Worm (Caenorhabditis elegans) whole organism, L1 larva: ENCODE results near the gene Y73F8A.5.

ENCODE experiments used
- C04F5.9 ChIP-seq: sonication (generic microtip); optimal IDR thresholded peaks from 2 replicates; lab custom pipeline; 2016; ENCODE audit warnings: missing genetic modification characterization, missing compliant biosample characterization
- alr-1 ChIP-seq: fragments of 200-800 bp; sonication (Bioruptor generic); optimal IDR thresholded peaks from 2 replicates; lab custom pipeline; 2018; ENCODE audit warnings: borderline replicate concordance, mild to moderate bottlenecking, missing genetic modification characterization, missing compliant biosample characterization
- ama-1 ChIP-seq: fragments of 150-350 bp; optimal IDR thresholded peaks from 2 replicates; lab custom pipeline; 2014
- blmp-1 ChIP-seq: fragments of 150-350 bp; optimal IDR thresholded peaks from 2 replicates; lab custom pipeline; 2014; ENCODE audit warnings: missing biosample characterization, missing genetic modification characterization
- ceh-88 ChIP-seq: fragments of 200-800 bp; sonication (Bioruptor generic); IDR thresholded peaks from 2 replicates; pipeline ENCODE4 v1.3.6; 2022; ENCODE audit warnings: missing genetic modification characterization, missing compliant biosample characterization
- dpl-1 ChIP-seq, 3 experiments: fragments of 150-350 bp in 2 of 3; sonication (generic microtip) in 1 of 3; optimal IDR thresholded peaks; 2 replicates each; lab custom pipeline; 2014 to 2017; ENCODE audit warnings: missing biosample characterization in 3 of 3, missing genetic modification characterization in 3 of 3, missing genetic modification reagents in 3 of 3
- efl-1 ChIP-seq, 4 experiments: fragments of 150-350 bp; optimal IDR thresholded peaks in 3 of 4; peaks in 1 of 4; 1 replicate in 1 of 4; 2 replicates in 3 of 4; lab custom pipeline; 2014; ENCODE audit warnings: missing biosample characterization in 2 of 4, missing genetic modification characterization in 2 of 4, missing genetic modification reagents in 2 of 4
- efl-3 ChIP-seq: fragments of 200-800 bp; sonication (Bioruptor generic); optimal IDR thresholded peaks from 2 replicates; lab custom pipeline; 2018; ENCODE audit warnings: mild to moderate bottlenecking, missing genetic modification characterization, missing compliant biosample characterization
- egl-27 ChIP-seq, 2 experiments: fragments of 150-350 bp in 1 of 2; sonication (generic microtip); optimal IDR thresholded peaks; 3 replicates each; lab custom pipeline; 2017 to 2018; ENCODE audit warnings: missing biosample characterization in 2 of 2, missing genetic modification characterization in 2 of 2, missing genetic modification reagents in 2 of 2
- elt-3 ChIP-seq, 6 experiments: fragments of 150-350 bp in 1 of 6; sonication (generic microtip); optimal IDR thresholded peaks; 2 replicates each; lab custom pipeline; 2017 to 2018; ENCODE audit warnings: missing biosample characterization in 6 of 6, missing genetic modification characterization in 6 of 6, inconsistent platforms in 1 of 6
- grh-1 ChIP-seq: fragments of 200-800 bp; sonication (Bioruptor generic); IDR thresholded peaks from 2 replicates; pipeline ENCODE4 v1.3.6; 2022; ENCODE audit warnings: missing genetic modification reagents, missing genetic modification characterization, missing compliant biosample characterization
- hlh-4 ChIP-seq: sonication (generic microtip); optimal IDR thresholded peaks from 2 replicates; lab custom pipeline; 2016; ENCODE audit warnings: mild to moderate bottlenecking, missing genetic modification characterization, missing compliant biosample characterization
- hpl-2 ChIP-seq: fragments of 150-350 bp; optimal IDR thresholded peaks from 2 replicates; lab custom pipeline; 2014; ENCODE audit warnings: missing biosample characterization, missing genetic modification reagents, missing genetic modification characterization
- irx-1 ChIP-seq: sonication (generic microtip); optimal IDR thresholded peaks from 2 replicates; lab custom pipeline; 2016; ENCODE audit warnings: missing genetic modification characterization, missing compliant biosample characterization
- mdl-1 ChIP-seq, 2 experiments: fragments of 150-350 bp; optimal IDR thresholded peaks; 2 replicates each; lab custom pipeline; 2014 to 2017; ENCODE audit warnings: missing biosample characterization in 2 of 2, missing genetic modification characterization in 2 of 2, inconsistent platforms in 1 of 2
- mep-1 ChIP-seq: fragments of 150-350 bp; optimal IDR thresholded peaks from 2 replicates; lab custom pipeline; 2014; ENCODE audit warnings: missing biosample characterization, missing genetic modification characterization
- nhr-19 ChIP-seq: fragments of 200-800 bp; sonication (Bioruptor generic); conservative IDR thresholded peaks from 2 replicates; pipeline ENCODE4 v1.3.6; 2022; ENCODE audit warnings: missing genetic modification characterization, missing compliant biosample characterization
- nhr-20 ChIP-seq: sonication (generic microtip); optimal IDR thresholded peaks from 2 replicates; lab custom pipeline; 2016; ENCODE audit warnings: mild to moderate bottlenecking, missing genetic modification characterization, missing compliant biosample characterization
- nhr-28 ChIP-seq: fragments of 150-350 bp; optimal IDR thresholded peaks from 2 replicates; lab custom pipeline; 2014; ENCODE audit warnings: missing biosample characterization, missing genetic modification characterization
- nhr-77 ChIP-seq: fragments of 150-350 bp; optimal IDR thresholded peaks from 2 replicates; lab custom pipeline; 2014; ENCODE audit warnings: missing biosample characterization, missing genetic modification characterization
- nhr-90 ChIP-seq: sonication (generic microtip); optimal IDR thresholded peaks from 2 replicates; lab custom pipeline; 2016; ENCODE audit warnings: mild to moderate bottlenecking, missing genetic modification characterization, missing compliant biosample characterization; ENCODE audit not compliant: poor library complexity
- pag-3 ChIP-seq: sonication (generic microtip); optimal IDR thresholded peaks from 2 replicates; lab custom pipeline; 2017; ENCODE audit warnings: missing genetic modification characterization, mild to moderate bottlenecking, missing compliant biosample characterization, antibody characterized with exemption, borderline replicate concordance; ENCODE audit not compliant: insufficient read depth
- skn-1 ChIP-seq: fragments of 150-350 bp; optimal IDR thresholded peaks from 2 replicates; lab custom pipeline; 2014; ENCODE audit warnings: missing biosample characterization, missing genetic modification characterization
- snpc-4 ChIP-seq: fragments of 150-350 bp; optimal IDR thresholded peaks from 2 replicates; lab custom pipeline; 2014; ENCODE audit warnings: missing biosample characterization, missing genetic modification characterization
- snu-23 ChIP-seq: sonication (generic microtip); optimal IDR thresholded peaks from 2 replicates; lab custom pipeline; 2016; ENCODE audit warnings: missing genetic modification characterization, missing compliant biosample characterization
- sptf-1 ChIP-seq: fragments of 150-350 bp; optimal IDR thresholded peaks from 2 replicates; lab custom pipeline; 2014; ENCODE audit warnings: missing biosample characterization, missing genetic modification characterization
- swsn-7 ChIP-seq: sonication (generic microtip); optimal IDR thresholded peaks from 2 replicates; lab custom pipeline; 2016; ENCODE audit warnings: missing genetic modification characterization, missing compliant biosample characterization
- unc-130 ChIP-seq: fragments of 150-350 bp; optimal IDR thresholded peaks from 2 replicates; lab custom pipeline; 2017; ENCODE audit warnings: missing biosample characterization, missing genetic modification characterization, inconsistent platforms
- unc-30 ChIP-seq: sonication (generic microtip); optimal IDR thresholded peaks from 2 replicates; lab custom pipeline; 2017; ENCODE audit warnings: missing biosample characterization, missing genetic modification characterization
- unc-86 ChIP-seq: sonication (generic microtip); optimal IDR thresholded peaks from 2 replicates; lab custom pipeline; 2016; ENCODE audit warnings: missing genetic modification characterization, missing compliant biosample characterization
- xbp-1 ChIP-seq: sonication (generic microtip); optimal IDR thresholded peaks from 2 replicates; lab custom pipeline; 2016; ENCODE audit warnings: missing genetic modification characterization, missing compliant biosample characterization
- zag-1 ChIP-seq: fragments of 150-350 bp; optimal IDR thresholded peaks from 2 replicates; lab custom pipeline; 2014; ENCODE audit warnings: missing biosample characterization, missing genetic modification characterization
- zip-4 ChIP-seq: fragments of 200-800 bp; sonication (Bioruptor generic); optimal IDR thresholded peaks from 2 replicates; lab custom pipeline; 2018; ENCODE audit warnings: mild to moderate bottlenecking, missing genetic modification characterization, moderate library complexity, missing compliant biosample characterization

The Y73F8A.5 gene

DNA sequence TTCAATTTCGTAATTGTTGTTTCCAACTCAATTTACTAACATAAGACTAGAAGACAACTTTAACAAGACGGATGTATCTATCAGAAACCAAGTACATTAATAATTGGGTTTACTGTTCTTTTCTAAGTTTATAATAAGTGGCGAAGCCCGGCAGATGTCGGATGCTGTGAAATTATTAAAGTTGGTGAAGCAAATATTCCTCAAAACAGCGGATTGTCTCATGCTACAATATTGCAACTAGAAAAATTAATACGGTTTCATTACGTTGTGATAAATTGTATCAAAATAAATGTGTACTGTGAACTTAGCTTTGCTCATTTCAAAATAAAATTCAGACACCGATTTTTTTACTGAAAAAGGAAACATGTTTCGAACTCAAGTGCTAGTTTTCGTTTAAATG lies 23.9 kb downstream of the Y73F8A.5 start:
- TF ChIP-seq zip-4 (GFP tag; lab: Kevin White, UChicago) (no peak), irx-1 (tag; lab: Kevin White, UChicago) (no peak), xbp-1 (tag; lab: Kevin White, UChicago) (no peak), elt-3 (tag; optimal IDR thresholded peaks at IDR 0.05; lab: Kevin White, UChicago) (no peak), snu-23 (no peak), nhr-28 (tag; lab: Kevin White, UChicago) (no peak), mdl-1 (tag; optimal IDR thresholded peaks at IDR 0.05; lab: Kevin White, UChicago) (no peak), snpc-4 (no peak), grh-1 (GFP tag; lab: Robert Waterston, UW) (no peak), efl-1 (optimal IDR thresholded peaks at IDR 0.05; lab: Kevin White, UChicago) (no peak), efl-1 (GFP tag; optimal IDR thresholded peaks at IDR 0.05 in 1 of 2; lab: Kevin White, UChicago) (no peak), pag-3 (no peak), C04F5.9 (no peak), blmp-1 (tag; lab: Kevin White, UChicago) (no peak)

- TF ChIP-seq nhr-28 (tag; lab: Kevin White, UChicago) (no peak), hlh-4 (tag; lab: Kevin White, UChicago) (no peak), skn-1 (tag; lab: Kevin White, UChicago) (no peak), swsn-7 (tag; lab: Kevin White, UChicago) (no peak), sptf-1 (no peak), nhr-20 (tag; lab: Kevin White, UChicago) (peak; percentile 6), zag-1 (tag; lab: Kevin White, UChicago) (no peak), nhr-90 (peak; percentile 30), efl-1 (optimal IDR thresholded peaks at IDR 0.05; lab: Kevin White, UChicago) (no peak), efl-1 (GFP tag; optimal IDR thresholded peaks at IDR 0.05 in 1 of 2; lab: Kevin White, UChicago) (peak in 1 of 2 experiments; percentile 91)
Measured at ce11 chrIV:15289508-15289907, 29.8 kb downstream of the Y73F8A.5 start.

DNA sequence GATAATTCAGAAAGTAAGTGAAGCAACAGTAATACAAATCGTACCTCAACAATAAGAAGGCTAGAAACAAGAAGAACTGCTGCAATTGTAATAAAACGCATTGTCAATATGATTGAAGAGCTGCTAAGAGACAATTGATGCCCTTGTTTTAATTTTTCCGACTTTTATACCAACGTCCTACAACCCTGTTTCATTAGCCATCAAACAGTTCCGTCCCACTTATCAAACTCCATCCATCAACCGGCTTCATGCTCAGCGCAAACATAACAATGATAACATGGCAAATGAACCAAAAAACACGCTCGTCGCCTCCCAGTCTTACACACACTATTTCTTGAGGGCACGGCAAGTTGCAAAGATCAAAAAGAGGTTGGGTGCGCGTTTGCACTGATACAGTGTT lies 31.5 kb downstream of the Y73F8A.5 start, which contains the start of gene pqn-90:
TSS of gene pqn-90 (minus strand) at position 101 of the 400 bp plus-strand sequence.
- TF ChIP-seq dpl-1 (GFP tag; optimal IDR thresholded peaks at IDR 0.05; lab: Kevin White, UChicago) (no peak), snu-23 (no peak), nhr-77 (tag; lab: Kevin White, UChicago) (no peak), alr-1 (no peak)

DNA sequence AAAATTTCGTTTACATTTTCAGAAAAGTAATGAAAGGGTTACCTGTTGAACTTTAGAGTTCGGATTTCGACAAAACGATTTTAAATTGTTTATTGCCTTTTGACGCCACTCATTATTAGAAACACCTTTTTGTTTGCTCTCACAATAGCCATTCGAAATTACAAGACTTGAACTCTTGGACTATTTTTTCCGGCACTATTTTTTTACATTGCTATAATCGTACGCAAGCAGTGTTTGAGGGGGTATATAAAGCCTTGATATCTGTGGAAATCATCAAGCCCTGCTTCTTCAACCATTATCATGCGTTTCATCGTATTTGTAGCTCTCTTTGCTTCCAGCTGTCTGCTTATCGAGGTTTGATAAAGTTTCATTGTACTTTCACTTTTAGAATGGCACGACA lies 31.9 kb downstream of the Y73F8A.5 start, which contains the start of gene pqn-91:
TSS of gene pqn-91 (plus strand) at position 301 of the 400 bp plus-strand sequence.
- TF ChIP-seq elt-3 (tag; optimal IDR thresholded peaks at IDR 0.05; lab: Kevin White, UChicago) (no peak), ama-1 (lab: Kevin White, UChicago) (no peak), dpl-1 (GFP tag; optimal IDR thresholded peaks at IDR 0.05; lab: Kevin White, UChicago) (no peak), unc-130 (no peak), efl-1 (optimal IDR thresholded peaks at IDR 0.05; lab: Kevin White, UChicago) (no peak), efl-1 (GFP tag; optimal IDR thresholded peaks at IDR 0.05 in 1 of 2; lab: Kevin White, UChicago) (peak in 1 of 2 experiments; percentile 83), nhr-20 (tag; lab: Kevin White, UChicago) (no peak), egl-27 (tag; optimal IDR thresholded peaks at IDR 0.05; lab: Kevin White, UChicago) (no peak), ceh-88 (no peak), xbp-1 (tag; lab: Kevin White, UChicago) (no peak)

- TF ChIP-seq hpl-2 (GFP tag; lab: Kevin White, UChicago), result no peak
- no peak for TF ChIP-seq blmp-1 (tag; lab: Kevin White, UChicago)
- no peak for TF ChIP-seq unc-30 (tag; lab: Kevin White, UChicago)
- TF ChIP-seq efl-3 (GFP tag; lab: Kevin White, UChicago), result no peak
- TF ChIP-seq egl-27 (tag; optimal IDR thresholded peaks at IDR 0.05; lab: Kevin White, UChicago), result no peak
- no peak for TF ChIP-seq dpl-1 (GFP tag; optimal IDR thresholded peaks at IDR 0.05; lab: Kevin White, UChicago)
- no peak for TF ChIP-seq unc-86
- TF ChIP-seq mep-1 (tag; lab: Kevin White, UChicago), result no peak
- TF ChIP-seq nhr-19, result no peak
Measured at ce11 chrIV:15294040-15294439, 34.4 kb downstream of the Y73F8A.5 start, which contains the start of gene Y73F8A.10. Gene Y73F8A.10 (plus strand): TSS chrIV:15294340.
